Worm (Caenorhabditis elegans) whole organism, L4 larva: ENCODE results near the gene arrd-15.

Experiments used
- F49E8.2 ChIP-seq: sonication (generic microtip); optimal IDR thresholded peaks from 2 replicates; lab custom pipeline; 2016; ENCODE audit warnings: missing compliant biosample characterization, mild to moderate bottlenecking, missing genetic modification characterization, borderline replicate concordance
- T20F7.1 ChIP-seq: fragments of 200-800 bp; sonication (Bioruptor generic); optimal IDR thresholded peaks from 2 replicates; lab custom pipeline; 2018; ENCODE audit warnings: mild to moderate bottlenecking, missing genetic modification characterization, missing compliant biosample characterization
- T26A8.4 ChIP-seq: fragments of 200-800 bp; sonication (Bioruptor generic); IDR thresholded peaks from 2 replicates; pipeline ENCODE4 v1.3.6; 2022; ENCODE audit warnings: missing genetic modification characterization, missing compliant biosample characterization
- Y48G9A.11 ChIP-seq: fragments of 200-800 bp; sonication (Bioruptor generic); IDR thresholded peaks from 2 replicates; pipeline ENCODE4 v1.3.6; 2022; ENCODE audit warnings: missing genetic modification reagents, missing genetic modification characterization, missing compliant biosample characterization
- Y75B8A.6 ChIP-seq: fragments of 200-800 bp; sonication (Bioruptor generic); IDR thresholded peaks from 2 replicates; pipeline ENCODE4 v1.3.6; 2022; ENCODE audit warnings: missing genetic modification reagents, missing genetic modification characterization, missing compliant biosample characterization
- aha-1 ChIP-seq: fragments of 150-350 bp; peaks from one replicate; lab custom pipeline; 2014; ENCODE audit warnings: missing biosample characterization, missing genetic modification characterization
- ctbp-1 ChIP-seq: fragments of 200-800 bp; sonication (Bioruptor generic); IDR thresholded peaks from 2 replicates; pipeline ENCODE4 v1.3.6; 2022; ENCODE audit warnings: missing genetic modification reagents, missing genetic modification characterization, missing compliant biosample characterization
- daf-16 ChIP-seq, 3 experiments: sonication (generic microtip); optimal IDR thresholded peaks; 2 replicates each; lab custom pipeline; 2016 to 2017; ENCODE audit warnings: missing genetic modification characterization in 3 of 3, missing genetic modification reagents in 3 of 3, mild to moderate bottlenecking in 2 of 3, missing compliant biosample characterization in 2 of 3, missing biosample characterization in 1 of 3, moderate library complexity in 1 of 3
- dmd-8 ChIP-seq: fragments of 200-800 bp; sonication (Bioruptor generic); IDR thresholded peaks from 2 replicates; pipeline ENCODE4 v1.3.6; 2022; ENCODE audit warnings: missing genetic modification characterization, missing compliant biosample characterization
- dmd-9 ChIP-seq: fragments of 200-800 bp; sonication (Bioruptor generic); IDR thresholded peaks from 2 replicates; pipeline ENCODE4 v1.3.6; 2022; ENCODE audit warnings: missing genetic modification reagents, missing genetic modification characterization, missing compliant biosample characterization
- dpl-1 ChIP-seq: fragments of 150-350 bp; optimal IDR thresholded peaks from 2 replicates; lab custom pipeline; 2014; ENCODE audit warnings: missing biosample characterization, missing genetic modification reagents, missing genetic modification characterization
- egl-43 ChIP-seq: fragments of 200-800 bp; sonication (Bioruptor generic); IDR thresholded peaks from 2 replicates; pipeline ENCODE4 v1.3.6; 2022; ENCODE audit warnings: missing genetic modification reagents, missing genetic modification characterization, missing compliant biosample characterization
- fkh-10 ChIP-seq: fragments of 150-350 bp; optimal IDR thresholded peaks from 2 replicates; lab custom pipeline; 2014; ENCODE audit warnings: missing biosample characterization, missing genetic modification reagents, missing genetic modification characterization
- hif-1 ChIP-seq, 2 experiments: sonication (generic microtip); optimal IDR thresholded peaks; 2 replicates each; lab custom pipeline; 2016 to 2017; ENCODE audit warnings: missing compliant biosample characterization in 2 of 2, missing genetic modification characterization in 2 of 2, missing genetic modification reagents in 2 of 2, missing genotype in 2 of 2, mild to moderate bottlenecking in 1 of 2
- hmg-1.1 ChIP-seq: fragments of 200-800 bp; sonication (Bioruptor generic); IDR thresholded peaks from 2 replicates; pipeline ENCODE4 v1.3.6; 2022; ENCODE audit warnings: missing genetic modification reagents, missing genetic modification characterization, missing compliant biosample characterization
- jun-1 ChIP-seq: fragments of 150-350 bp; optimal IDR thresholded peaks from 2 replicates; lab custom pipeline; 2014; ENCODE audit warnings: missing biosample characterization, missing genetic modification reagents, missing genetic modification characterization
- lin-13 ChIP-seq: fragments of 150-350 bp; optimal IDR thresholded peaks from 2 replicates; lab custom pipeline; 2014; ENCODE audit warnings: missing biosample characterization, missing genetic modification reagents, missing genetic modification characterization
- lin-15B ChIP-seq: fragments of 150-350 bp; sonication (generic microtip); optimal IDR thresholded peaks from 3 replicates; lab custom pipeline; 2014; ENCODE audit warnings: missing biosample characterization, missing genetic modification characterization
- lin-38 ChIP-seq: fragments of 200-800 bp; sonication (Bioruptor generic); IDR thresholded peaks from 2 replicates; pipeline ENCODE4 v1.3.6; 2022; ENCODE audit warnings: missing genetic modification reagents, missing genetic modification characterization, missing compliant biosample characterization
- lin-39 ChIP-seq: fragments of 150-350 bp; optimal IDR thresholded peaks from 2 replicates; lab custom pipeline; 2014; ENCODE audit warnings: missing biosample characterization, missing genetic modification reagents, missing genetic modification characterization
- lir-3 ChIP-seq: sonication (generic microtip); optimal IDR thresholded peaks from 2 replicates; lab custom pipeline; 2016; ENCODE audit warnings: mild to moderate bottlenecking, missing genetic modification characterization, missing compliant biosample characterization
- madf-9 ChIP-seq: fragments of 200-800 bp; sonication (Bioruptor generic); conservative IDR thresholded peaks from 2 replicates; pipeline ENCODE4 v1.3.6; 2022; ENCODE audit warnings: missing genetic modification reagents, missing genetic modification characterization, missing compliant biosample characterization
- mdl-1 ChIP-seq, 2 experiments: fragments of 150-350 bp in 1 of 2; sonication (generic microtip) in 1 of 2; optimal IDR thresholded peaks; 2 replicates each; lab custom pipeline; 2014 to 2017; ENCODE audit warnings: missing biosample characterization in 2 of 2, missing genetic modification characterization in 2 of 2
- mep-1 ChIP-seq: fragments of 150-350 bp; sonication (generic microtip); optimal IDR thresholded peaks from 3 replicates; lab custom pipeline; 2014; ENCODE audit warnings: missing biosample characterization, missing genetic modification characterization
- nhr-10 ChIP-seq: fragments of 150-350 bp; optimal IDR thresholded peaks from 2 replicates; lab custom pipeline; 2014; ENCODE audit warnings: missing biosample characterization, missing genetic modification characterization
- nhr-11 ChIP-seq: fragments of 150-350 bp; optimal IDR thresholded peaks from 2 replicates; lab custom pipeline; 2014; ENCODE audit warnings: missing biosample characterization, missing genetic modification characterization
- nhr-237 ChIP-seq: sonication (generic microtip); optimal IDR thresholded peaks from 2 replicates; lab custom pipeline; 2017; ENCODE audit warnings: missing biosample characterization, missing genetic modification characterization
- nhr-76 ChIP-seq: fragments of 150-350 bp; optimal IDR thresholded peaks from 2 replicates; lab custom pipeline; 2014; ENCODE audit warnings: missing biosample characterization, missing genetic modification characterization
- nhr-77 ChIP-seq: fragments of 150-350 bp; optimal IDR thresholded peaks from 2 replicates; lab custom pipeline; 2014; ENCODE audit warnings: missing biosample characterization, missing genetic modification characterization
- pha-4 ChIP-seq, 2 experiments: fragments of 150-350 bp in 1 of 2; fragments of 200-800 bp in 1 of 2; sonication (Bioruptor generic) in 1 of 2; IDR thresholded peaks in 1 of 2; optimal IDR thresholded peaks in 1 of 2; 2 replicates each; pipeline versions ENCODE4 v1.3.6 to Lab custom; 2014 to 2022; ENCODE audit warnings: missing genetic modification characterization in 2 of 2, missing genetic modification reagents in 2 of 2, missing biosample characterization in 1 of 2, missing compliant biosample characterization in 1 of 2
- sdz-12 ChIP-seq: fragments of 200-800 bp; sonication (Bioruptor generic); optimal IDR thresholded peaks from 2 replicates; lab custom pipeline; 2018; ENCODE audit warnings: mild to moderate bottlenecking, missing genetic modification characterization, missing compliant biosample characterization
- set-16 ChIP-seq: fragments of 200-800 bp; sonication (Bioruptor generic); IDR thresholded peaks from 2 replicates; pipeline ENCODE4 v1.3.6; 2022; ENCODE audit warnings: missing genetic modification reagents, missing genetic modification characterization, missing compliant biosample characterization
- spr-3 ChIP-seq: fragments of 200-800 bp; sonication (Bioruptor generic); optimal IDR thresholded peaks from 2 replicates; lab custom pipeline; 2018; ENCODE audit warnings: mild to moderate bottlenecking, missing genetic modification characterization, missing compliant biosample characterization
- tra-1 ChIP-seq: fragments of 200-800 bp; sonication (Bioruptor generic); IDR thresholded peaks from 2 replicates; pipeline ENCODE4 v1.3.6; 2022; ENCODE audit warnings: missing genetic modification reagents, missing genetic modification characterization, missing compliant biosample characterization
- unc-130 ChIP-seq: sonication (generic microtip); optimal IDR thresholded peaks from 2 replicates; lab custom pipeline; 2016; ENCODE audit warnings: missing genetic modification reagents, missing genetic modification characterization, missing compliant biosample characterization
- unc-62 ChIP-seq, 3 experiments: fragments of 150-350 bp in 1 of 3; sonication (generic microtip); optimal IDR thresholded peaks in 2 of 3; peaks in 1 of 3; 1 replicate in 1 of 3; 2 replicates in 2 of 3; lab custom pipeline; 2014 to 2017; ENCODE audit warnings: missing biosample characterization in 3 of 3, missing genetic modification characterization in 3 of 3, missing genetic modification reagents in 3 of 3, missing genotype in 1 of 3
- vab-7 ChIP-seq: fragments of 200-800 bp; sonication (Bioruptor generic); IDR thresholded peaks from 2 replicates; pipeline ENCODE4 v1.3.6; 2022; ENCODE audit warnings: missing genetic modification reagents, missing genetic modification characterization, missing compliant biosample characterization
- zfp-3 ChIP-seq: fragments of 200-800 bp; sonication (Bioruptor generic); conservative IDR thresholded peaks from 2 replicates; pipeline ENCODE4 v1.3.6; 2022; ENCODE audit warnings: missing genetic modification reagents, missing genetic modification characterization, missing compliant biosample characterization

Gene arrd-15

ce11 chrIII:8956146-8956646 is 26.4 kb downstream of the arrd-15 start, which contains the start of the genes ZK643.5 and ZK643.2 (continued):
- 0 out of 2 replicates have a peak, but pooled peaks have one; percentile 26 for TF ChIP-seq hmg-1.1 (GFP tag; lab: Robert Waterston, UW)
- TF ChIP-seq dpl-1 (GFP tag; lab: Kevin White, UChicago): peak; percentile 80

- TF ChIP-seq T20F7.1 (GFP tag; lab: Kevin White, UChicago): no peak
- TF ChIP-seq spr-3 (GFP tag; lab: Kevin White, UChicago): no peak
- no peak for TF ChIP-seq T26A8.4 (GFP tag; lab: Robert Waterston, UW)
- no peak for TF ChIP-seq Y48G9A.11 (GFP tag; lab: Robert Waterston, UW)
- no peak for TF ChIP-seq fkh-10 (GFP tag; lab: Kevin White, UChicago)
Observed at ce11 chrIII:8960664-8961063, 30.8 kb downstream of the arrd-15 start, which contains the start of gene ZK643.6. Gene ZK643.6 (minus strand): TSS chrIII:8960764.

ce11 chrIII:8961993-8962392 is 32.2 kb downstream of the arrd-15 start, which contains the start of gene grl-25:
Gene grl-25 (plus strand): TSS chrIII:8962293.
- no peak for TF ChIP-seq nhr-76 (tag; lab: Kevin White, UChicago)
- no peak for TF ChIP-seq nhr-10 (tag; lab: Kevin White, UChicago)

- TF ChIP-seq pha-4 (GFP tag; IDR thresholded peaks at IDR 0.05; lab: Robert Waterston, UW): peak; percentile 98; the same call in 1 of the 2 replicates
- TF ChIP-seq pha-4 (tag; optimal IDR thresholded peaks at IDR 0.05; lab: Kevin White, UChicago): no peak
- no peak for TF ChIP-seq vab-7 (GFP tag; lab: Robert Waterston, UW)
- TF ChIP-seq mdl-1 (tag; optimal IDR thresholded peaks at IDR 0.05; lab: Kevin White, UChicago): no peak
- TF ChIP-seq set-16 (GFP tag; lab: Robert Waterston, UW): peak; percentile 99
- no peak for TF ChIP-seq nhr-237
- TF ChIP-seq T20F7.1 (GFP tag; lab: Kevin White, UChicago): no peak
- no peak for TF ChIP-seq madf-9 (GFP tag; lab: Robert Waterston, UW)
- 0 out of 2 replicates have a peak, but pooled peaks have one; percentile 16 for TF ChIP-seq egl-43 (GFP tag; lab: Robert Waterston, UW)
- no peak for TF ChIP-seq tra-1 (GFP tag; lab: Robert Waterston, UW)
- no peak for TF ChIP-seq Y75B8A.6
- no peak for TF ChIP-seq lin-39 (tag; lab: Kevin White, UChicago)
- no peak for TF ChIP-seq aha-1 (tag; lab: Kevin White, UChicago)
- TF ChIP-seq lin-13 (GFP tag; lab: Kevin White, UChicago): no peak
- no peak for TF ChIP-seq nhr-76 (tag; lab: Kevin White, UChicago)
- no peak for TF ChIP-seq sdz-12
- no peak for TF ChIP-seq dmd-8 (GFP tag; lab: Robert Waterston, UW)
- TF ChIP-seq lin-38 (GFP tag; lab: Robert Waterston, UW): no peak
- TF ChIP-seq nhr-77: no peak
Observed at ce11 chrIII:8962475-8962874, 32.7 kb downstream of the arrd-15 start.

ce11 chrIII:8964684-8965283 is 35.0 kb downstream of the arrd-15 start:
- no peak for TF ChIP-seq F49E8.2
- no peak for TF ChIP-seq dmd-9
- no peak for TF ChIP-seq nhr-11 (tag; lab: Kevin White, UChicago)
- TF ChIP-seq zfp-3 (GFP tag; lab: Robert Waterston, UW): no peak
- TF ChIP-seq dmd-8 (GFP tag; lab: Robert Waterston, UW): no peak
- TF ChIP-seq lin-15B (tag; lab: Kevin White, UChicago): no peak
- TF ChIP-seq lir-3 (tag; lab: Kevin White, UChicago): no peak
- TF ChIP-seq pha-4 (GFP tag; IDR thresholded peaks at IDR 0.05; lab: Robert Waterston, UW): peak; percentile 69; the same call in 1 of the 2 replicates
- TF ChIP-seq pha-4 (tag; optimal IDR thresholded peaks at IDR 0.05; lab: Kevin White, UChicago): no peak
- TF ChIP-seq jun-1 (tag; lab: Kevin White, UChicago): no peak
- TF ChIP-seq hif-1 (tag; optimal IDR thresholded peaks at IDR 0.05; lab: Kevin White, UChicago): no peak
- TF ChIP-seq vab-7 (GFP tag; lab: Robert Waterston, UW): no peak
- TF ChIP-seq daf-16 (GFP tag; optimal IDR thresholded peaks at IDR 0.05; lab: Kevin White, UChicago): no peak
- TF ChIP-seq daf-16 (tag; optimal IDR thresholded peaks at IDR 0.05; lab: Kevin White, UChicago): no peak
- no peak for TF ChIP-seq mep-1
- TF ChIP-seq unc-130: no peak
- peak in 1 of 2 experiments; percentile 15 for TF ChIP-seq unc-62 (GFP tag; optimal IDR thresholded peaks at IDR 0.05 in 1 of 2; lab: Kevin White, UChicago)
- no peak for TF ChIP-seq unc-62 (tag; optimal IDR thresholded peaks at IDR 0.05; lab: Kevin White, UChicago)
- TF ChIP-seq ctbp-1 (GFP tag; lab: Robert Waterston, UW): no peak
- peak; percentile 96 for TF ChIP-seq set-16 (GFP tag; lab: Robert Waterston, UW)
- TF ChIP-seq, all 104 proteins: peak for 3
